Fruit fly (Drosophila melanogaster): Measurements from ENCODE around the gene CG14294.
A peak's percentile ranks its signal among the peaks of the same experiment; 100 is the strongest.

CG14294 gene

DNA sequence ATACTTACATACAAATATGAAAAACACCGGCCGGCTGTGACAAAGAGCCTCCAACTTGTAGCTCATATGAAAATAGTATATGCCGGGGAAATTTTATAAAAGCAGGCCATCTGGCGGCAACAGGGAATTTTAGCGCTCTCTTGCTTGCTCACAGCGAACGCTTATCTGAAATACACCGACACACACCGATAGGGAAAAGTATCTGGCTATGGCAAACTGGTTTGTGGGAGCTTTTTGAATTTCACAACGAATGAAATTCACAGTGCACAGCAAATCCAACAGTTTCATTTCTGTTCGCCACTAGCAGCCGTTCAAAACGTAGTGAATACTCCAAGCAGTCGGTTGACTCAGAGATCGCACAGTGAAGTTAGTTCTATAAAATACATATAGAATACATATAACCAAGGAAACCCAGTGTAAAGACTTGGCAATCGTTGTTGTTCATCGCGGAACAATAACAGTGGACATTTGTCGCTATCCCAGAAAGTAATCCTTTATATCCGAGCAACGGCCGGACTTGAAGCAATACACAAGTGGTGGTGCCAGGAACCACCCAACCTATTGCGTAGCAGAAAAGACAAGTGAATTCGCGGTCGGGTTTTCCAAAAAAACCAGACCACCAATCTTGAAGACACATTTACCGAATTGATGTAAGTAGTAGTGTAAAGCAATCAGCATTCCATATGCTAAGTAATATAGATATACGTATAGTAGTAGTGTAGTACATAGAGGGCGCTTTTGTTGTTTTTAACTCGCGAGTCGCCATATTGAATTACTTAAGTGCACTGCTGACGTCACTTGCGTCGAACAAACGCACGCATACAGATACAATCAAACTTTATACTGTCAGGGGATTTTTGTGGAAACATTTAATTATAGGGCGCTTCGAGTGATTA is 16.2 kb upstream of the CG14294 start:
- TF ChIP-seq EcR (GFP tag; optimal IDR thresholded peaks at IDR 0.05) (peak in 1 of 2 experiments; percentile 13), Dll (optimal IDR thresholded peaks at IDR 0.05) (no peak)

dm6 chr3R:18916715-18917253 is 14.7 kb upstream of the CG14294 start:
- TF ChIP-seq Dll (optimal IDR thresholded peaks at IDR 0.05): no peak
- no peak for TF ChIP-seq usp (GFP tag; optimal IDR thresholded peaks at IDR 0.05)
- no peak for TF ChIP-seq EcR (GFP tag; optimal IDR thresholded peaks at IDR 0.05)
- no peak for TF ChIP-seq pan (optimal IDR thresholded peaks at IDR 0.05)
- no peak for TF ChIP-seq CG8478 (optimal IDR thresholded peaks at IDR 0.05)
- TF ChIP-seq psq (optimal IDR thresholded peaks at IDR 0.05): no peak

DNA sequence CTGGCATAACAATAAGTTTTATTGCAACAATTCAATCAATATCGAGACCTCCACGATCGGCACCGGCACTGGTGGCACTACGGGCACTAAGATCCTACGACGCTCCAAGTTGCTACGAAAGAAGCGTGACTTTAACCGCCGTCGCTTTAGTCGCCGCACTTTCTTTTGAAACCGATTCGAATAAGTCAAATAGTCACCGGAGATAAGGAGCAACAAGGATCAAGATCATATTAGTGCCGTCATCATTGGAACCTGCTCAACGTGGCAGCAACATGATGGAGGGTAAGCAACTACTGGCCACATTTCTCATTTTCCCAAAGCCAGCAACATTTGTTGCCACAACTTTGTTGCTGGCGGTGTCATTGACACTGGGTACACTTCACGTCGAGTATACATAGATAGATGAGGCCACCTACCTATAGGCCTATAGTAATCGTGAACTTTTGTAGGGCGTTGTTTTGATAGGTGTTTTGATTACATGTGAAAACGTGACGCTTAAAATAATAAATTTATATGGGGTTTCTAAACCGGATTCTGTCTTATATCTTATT is 13.7 kb upstream of the CG14294 start:
- TF ChIP-seq Dll (optimal IDR thresholded peaks at IDR 0.05): no peak
- TF ChIP-seq pan (optimal IDR thresholded peaks at IDR 0.05): no peak
- TF ChIP-seq CG8478 (optimal IDR thresholded peaks at IDR 0.05): no peak
- no peak for TF ChIP-seq psq (optimal IDR thresholded peaks at IDR 0.05)
- TF ChIP-seq usp (GFP tag; optimal IDR thresholded peaks at IDR 0.05): no peak
- no peak for TF ChIP-seq EcR (GFP tag; optimal IDR thresholded peaks at IDR 0.05)

- no peak for TF ChIP-seq psq (optimal IDR thresholded peaks at IDR 0.05)
- no peak for TF ChIP-seq Dll (optimal IDR thresholded peaks at IDR 0.05)
- TF ChIP-seq usp (GFP tag; optimal IDR thresholded peaks at IDR 0.05): no peak
- no peak for TF ChIP-seq pan (optimal IDR thresholded peaks at IDR 0.05)
- no peak for TF ChIP-seq EcR (GFP tag; optimal IDR thresholded peaks at IDR 0.05)
- TF ChIP-seq CG8478 (optimal IDR thresholded peaks at IDR 0.05): no peak
These were observed 12.7 kb upstream of the CG14294 start, which contains the start of gene Xrp1 for dm6 chr3R:18914594-18915275. TSS of gene Xrp1 (plus strand) at chr3R:18914968.

DNA sequence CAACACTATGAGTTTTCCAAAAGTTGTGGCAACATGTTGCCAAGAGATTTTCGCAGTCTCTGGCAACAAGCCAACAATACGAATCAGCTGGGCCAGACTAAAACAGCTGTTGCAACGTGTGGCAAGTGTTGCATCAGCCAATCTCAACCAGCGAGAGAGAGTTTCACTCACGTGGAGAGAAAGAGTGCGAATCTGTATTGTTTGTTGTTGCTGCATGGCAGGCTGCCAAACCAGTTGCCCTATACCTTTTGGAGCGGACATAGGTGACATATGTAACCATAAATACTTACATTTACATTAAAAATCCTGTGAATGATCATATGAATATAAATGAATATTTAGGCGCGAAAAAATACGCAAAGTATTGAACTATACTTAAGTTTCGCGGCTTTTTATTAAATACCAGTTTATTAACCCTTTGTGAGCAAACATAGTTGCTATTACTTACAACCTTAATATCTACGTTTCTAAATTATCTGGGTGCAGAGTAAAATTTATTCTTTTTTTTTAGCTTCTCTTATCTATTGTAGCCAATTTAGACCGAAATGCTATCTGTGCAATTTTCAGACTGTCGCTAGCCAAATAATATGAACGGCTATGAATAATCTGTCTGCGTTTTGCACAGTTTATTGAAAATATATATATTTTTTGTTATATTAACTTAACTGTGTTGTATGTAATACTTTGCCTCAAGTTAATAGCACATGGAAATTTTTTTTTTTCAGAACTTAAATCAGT is 12.0 kb upstream of the CG14294 start:
- TF ChIP-seq pan (optimal IDR thresholded peaks at IDR 0.05) (no peak), Dll (optimal IDR thresholded peaks at IDR 0.05) (no peak), usp (GFP tag; optimal IDR thresholded peaks at IDR 0.05) (no peak), EcR (GFP tag; optimal IDR thresholded peaks at IDR 0.05) (no peak)

DNA sequence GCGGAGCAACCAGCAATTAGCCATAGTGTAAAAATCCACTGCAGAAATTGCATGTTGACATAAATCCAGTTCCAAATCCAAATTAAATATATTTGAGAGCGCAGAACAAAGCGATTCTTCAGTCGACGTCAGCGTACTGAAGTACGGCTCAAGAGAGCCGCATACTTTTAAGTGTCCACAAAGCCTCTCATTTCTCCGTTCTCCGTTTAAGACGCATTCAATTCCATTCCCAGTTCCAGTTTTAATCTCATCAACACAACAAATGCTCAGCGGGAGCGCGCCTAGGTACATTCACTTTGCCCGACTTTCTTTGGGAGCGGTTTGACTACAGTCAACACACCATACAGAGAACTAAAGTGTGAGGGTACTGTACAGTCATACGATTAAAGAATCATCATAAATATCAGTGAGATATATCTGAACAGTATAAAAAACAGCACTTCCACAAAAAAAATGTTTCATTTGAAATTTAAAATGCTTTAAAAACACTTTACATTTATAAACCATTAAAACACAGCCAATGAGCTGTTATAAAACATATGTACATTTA is 10.8 kb upstream of the CG14294 start, which contains the start of gene Sgsh:
Gene Sgsh, minus strand, starts transcription at position 141 of the 550 bp plus-strand sequence.
- TF ChIP-seq usp (GFP tag; optimal IDR thresholded peaks at IDR 0.05) (no peak), Dll (optimal IDR thresholded peaks at IDR 0.05) (no peak), EcR (GFP tag; optimal IDR thresholded peaks at IDR 0.05) (no peak), CG8478 (optimal IDR thresholded peaks at IDR 0.05) (no peak), psq (optimal IDR thresholded peaks at IDR 0.05) (no peak), pan (optimal IDR thresholded peaks at IDR 0.05) (no peak)

DNA sequence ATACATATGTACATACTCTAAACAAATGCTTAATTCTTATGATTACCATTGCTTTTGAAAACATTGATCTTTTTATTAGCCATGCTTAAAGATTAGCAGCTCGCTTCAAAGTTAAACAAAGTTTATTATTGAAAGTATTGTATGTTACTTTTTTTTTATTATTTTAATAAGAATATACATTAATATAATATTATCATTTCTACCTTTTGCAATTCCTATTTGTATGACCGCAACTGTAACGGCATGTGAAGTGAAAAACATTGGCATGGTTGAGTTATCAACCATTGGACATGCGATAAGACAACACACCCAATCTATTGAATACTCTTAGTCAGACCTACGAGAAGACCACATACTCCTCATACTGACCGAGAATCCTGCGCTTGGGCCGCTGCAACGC is 8.9 kb upstream of the CG14294 start:
- no peak for TF ChIP-seq pan (optimal IDR thresholded peaks at IDR 0.05)
- no peak for TF ChIP-seq Dll (optimal IDR thresholded peaks at IDR 0.05)
- TF ChIP-seq EcR (GFP tag; optimal IDR thresholded peaks at IDR 0.05): no peak
- no peak for TF ChIP-seq CG8478 (optimal IDR thresholded peaks at IDR 0.05)
- no peak for TF ChIP-seq usp (GFP tag; optimal IDR thresholded peaks at IDR 0.05)
- no peak for TF ChIP-seq psq (optimal IDR thresholded peaks at IDR 0.05)

- TF ChIP-seq pan (optimal IDR thresholded peaks at IDR 0.05) (no peak), usp (GFP tag; optimal IDR thresholded peaks at IDR 0.05) (no peak), EcR (GFP tag; optimal IDR thresholded peaks at IDR 0.05) (no peak), psq (optimal IDR thresholded peaks at IDR 0.05) (no peak), Dll (optimal IDR thresholded peaks at IDR 0.05) (no peak), CG8478 (optimal IDR thresholded peaks at IDR 0.05) (no peak)
These were observed 8.3 kb upstream of the CG14294 start for dm6 chr3R:18910336-18910735.

dm6 chr3R:18905921-18906878 is 4.1 kb upstream of the CG14294 start, which contains the start of gene EndoA:
TSS of gene EndoA (plus strand) at chr3R:18906609.
- TF ChIP-seq CG8478 (optimal IDR thresholded peaks at IDR 0.05) (no peak), usp (GFP tag; optimal IDR thresholded peaks at IDR 0.05) (no peak), EcR (GFP tag; optimal IDR thresholded peaks at IDR 0.05) (no peak), Dll (optimal IDR thresholded peaks at IDR 0.05) (no peak), psq (optimal IDR thresholded peaks at IDR 0.05) (no peak), pan (optimal IDR thresholded peaks at IDR 0.05) (no peak)

DNA sequence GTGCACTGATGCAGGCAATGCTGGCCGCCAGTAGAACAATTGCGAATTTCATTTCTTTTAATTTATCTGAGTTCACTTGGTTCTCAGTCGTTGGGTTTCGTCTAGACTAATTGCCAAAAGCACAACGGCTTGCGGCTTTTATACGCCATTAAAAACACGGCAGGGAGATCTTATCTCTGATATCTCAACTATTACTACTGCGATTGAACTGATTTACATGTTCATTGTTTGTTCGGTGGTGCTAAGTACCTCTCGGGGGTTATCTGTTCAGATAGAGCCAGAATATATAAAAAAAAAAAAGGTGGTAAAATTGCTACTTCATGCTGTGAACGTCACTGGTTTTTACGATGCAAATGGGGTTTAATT is 3.5 kb upstream of the CG14294 start, which contains the start of gene CG14292:
Gene CG14292, minus strand, starts transcription at position 101 of the 366 bp plus-strand sequence.
- no peak for TF ChIP-seq pan (optimal IDR thresholded peaks at IDR 0.05)

Measured in whole organism.